Fruit fly (Drosophila melanogaster) whole organism, embryonic: ENCODE data around the gene Upf1.

Experiments used
- B-H1 ChIP-seq: fragments of 200-800 bp; sonication (Bioruptor generic); IDR thresholded peaks from 3 replicates; pipeline ENCODE4 v1.3.6; 2022; ENCODE audit warnings: missing biosample characterization, missing genetic modification characterization
- CG10321 ChIP-seq: fragments of 200-800 bp; sonication (Bioruptor generic); IDR thresholded peaks from 2 replicates; pipeline ENCODE4 v1.3.6; 2022; ENCODE audit warnings: missing biosample characterization, missing genetic modification characterization
- CG11085 ChIP-seq: fragments of 200-800 bp; sonication (Bioruptor generic); IDR thresholded peaks from 2 replicates; pipeline ENCODE4 v1.3.6; 2022; ENCODE audit warnings: missing biosample characterization, missing genetic modification characterization
- CG12299 ChIP-seq: fragments of 200-800 bp; sonication (Bioruptor generic); optimal IDR thresholded peaks from 2 replicates; lab custom pipeline; 2018; ENCODE audit warnings: missing biosample characterization, mild to moderate bottlenecking, missing genetic modification characterization
- CG16863 ChIP-seq: fragments of 200-800 bp; sonication (Bioruptor generic); optimal IDR thresholded peaks from 3 replicates; lab custom pipeline; 2016; ENCODE audit warnings: missing biosample characterization, missing genetic modification characterization
- CG2120 ChIP-seq: fragments of 200-800 bp; sonication (Bioruptor generic); optimal IDR thresholded peaks from 3 replicates; lab custom pipeline; 2016; ENCODE audit warnings: missing biosample characterization, missing genetic modification characterization
- Ets97D ChIP-seq: fragments of 200-800 bp; sonication (Bioruptor generic); optimal IDR thresholded peaks from 3 replicates; lab custom pipeline; 2016; ENCODE audit warnings: missing biosample characterization, missing genetic modification characterization
- ara ChIP-seq: fragments of 200-800 bp; sonication (Bioruptor generic); IDR thresholded peaks from 2 replicates; pipeline ENCODE4 v1.3.6; 2022; ENCODE audit warnings: missing biosample characterization, missing genetic modification characterization
- bsh ChIP-seq, 2 experiments: fragments of 200-800 bp; sonication (Bioruptor generic); optimal IDR thresholded peaks; 2 replicates each; lab custom pipeline; 2017 to 2018; ENCODE audit warnings: mild to moderate bottlenecking in 2 of 2, missing biosample characterization in 2 of 2, missing genetic modification characterization in 2 of 2, moderate library complexity in 1 of 2
- lov ChIP-seq, 2 experiments: fragments of 200-800 bp in 1 of 2; fragments of >200 bp in 1 of 2; sonication (Bioruptor generic) in 1 of 2; IDR thresholded peaks in 1 of 2; optimal IDR thresholded peaks in 1 of 2; 2 replicates in 1 of 2; 3 replicates in 1 of 2; pipeline versions ENCODE4 v1.3.6 to Lab custom; 2017 to 2022; ENCODE audit warnings: missing biosample characterization in 1 of 2, missing genetic modification characterization in 1 of 2

dm6 chrX:11877165-11877564, 28.0 kb downstream of the Upf1 start, which contains the start of gene CG10352:
- no peak for TF ChIP-seq Ets97D
- no peak for TF ChIP-seq bsh (GFP tag; optimal IDR thresholded peaks at IDR 0.05; lab: Kevin White, UChicago)
- TF ChIP-seq B-H1, result no peak
- TF ChIP-seq lov (optimal IDR thresholded peaks at IDR 0.05; lab: Kevin White, UChicago), result no peak
- TF ChIP-seq lov (GFP tag; IDR thresholded peaks at IDR 0.05; lab: Robert Waterston, UW), result no peak
- TF ChIP-seq CG16863, result no peak
- TF ChIP-seq CG12299 (tag; lab: Kevin White, UChicago), result no peak
- TF ChIP-seq CG2120, result no peak
- no peak for TF ChIP-seq ara
- no peak for TF ChIP-seq CG11085 (GFP tag; lab: Robert Waterston, UW)
- no peak for TF ChIP-seq CG10321 (GFP tag; lab: Robert Waterston, UW)
